Worm (Caenorhabditis elegans): ENCODE results near the gene F44D12.10.

F44D12.10 gene

DNA sequence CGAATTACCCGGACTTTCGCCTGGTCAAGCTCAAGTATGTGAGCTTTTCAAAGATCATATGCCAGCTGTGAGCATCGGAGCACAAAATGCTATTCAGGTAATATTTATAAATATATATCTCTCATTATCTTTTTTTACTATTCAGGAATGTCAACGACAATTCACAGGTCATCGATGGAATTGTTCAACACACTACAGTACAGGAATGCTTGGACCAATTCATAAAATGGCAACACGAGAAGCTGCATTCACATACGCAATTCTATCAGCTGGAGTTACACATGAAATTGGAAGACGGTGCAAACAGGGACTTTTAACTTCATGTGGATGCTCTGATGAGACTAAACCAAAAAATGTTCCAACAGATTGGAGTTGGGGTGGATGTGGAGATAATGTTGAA, 31.4 kb upstream of the F44D12.10 start:
- TF ChIP-seq elt-2 (tag; optimal IDR thresholded peaks at IDR 0.05) = no peak
- TF ChIP-seq ceh-9 (tag; optimal IDR thresholded peaks at IDR 0.05) = no peak
- TF ChIP-seq sox-2 (GFP tag; IDR thresholded peaks at IDR 0.05) = no peak
- TF ChIP-seq zip-5 (tag; optimal IDR thresholded peaks at IDR 0.05) = no peak
- TF ChIP-seq ttx-3 (tag; optimal IDR thresholded peaks at IDR 0.05) = no peak
- TF ChIP-seq ahr-1 (tag; optimal IDR thresholded peaks at IDR 0.05) = no peak
- no peak for TF ChIP-seq K09A11.1 (tag; optimal IDR thresholded peaks at IDR 0.05; ENCODE audit: insufficient read depth)
- no peak for TF ChIP-seq ref-2 (tag; optimal IDR thresholded peaks at IDR 0.05)
- TF ChIP-seq unc-42 (tag; optimal IDR thresholded peaks at IDR 0.05) = no peak
- TF ChIP-seq ceh-2 (tag; optimal IDR thresholded peaks at IDR 0.05) = no peak
- no peak for TF ChIP-seq unc-3 (GFP tag; conservative IDR thresholded peaks at IDR 0.05)
- TF ChIP-seq unc-3 (tag; optimal IDR thresholded peaks at IDR 0.05) = no peak

DNA sequence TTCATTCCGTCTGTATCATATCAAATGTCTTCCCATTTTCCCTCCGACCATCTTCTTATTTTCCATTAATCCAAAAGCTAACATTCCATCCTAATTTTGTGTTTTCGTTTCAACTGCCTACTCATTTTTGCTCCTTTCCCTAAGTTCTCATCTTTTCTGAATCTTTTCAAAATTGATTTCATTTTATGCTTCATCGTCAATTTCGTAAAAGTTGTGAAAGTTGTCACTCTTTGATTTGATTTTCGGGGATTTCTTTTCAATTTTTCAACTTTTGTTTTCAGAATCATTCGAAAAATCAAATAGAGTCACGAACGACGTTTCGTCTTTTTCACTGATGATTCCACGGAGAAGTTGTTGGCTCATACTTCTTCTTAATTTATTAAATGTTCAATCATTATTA, 30.7 kb upstream of the F44D12.10 start, which contains the start of gene cwn-2:
Gene cwn-2 (plus strand): TSS at position 276 of the 400 bp plus-strand sequence.
- peak; percentile 11 for TF ChIP-seq unc-42 (tag; optimal IDR thresholded peaks at IDR 0.05)
- TF ChIP-seq ceh-9 (tag; optimal IDR thresholded peaks at IDR 0.05) = no peak
- no peak for TF ChIP-seq sdc-2 (tag; optimal IDR thresholded peaks at IDR 0.05)
- TF ChIP-seq nfya-1 (tag; optimal IDR thresholded peaks at IDR 0.05) = no peak
- TF ChIP-seq lim-6 (tag; optimal IDR thresholded peaks at IDR 0.05) = no peak

DNA sequence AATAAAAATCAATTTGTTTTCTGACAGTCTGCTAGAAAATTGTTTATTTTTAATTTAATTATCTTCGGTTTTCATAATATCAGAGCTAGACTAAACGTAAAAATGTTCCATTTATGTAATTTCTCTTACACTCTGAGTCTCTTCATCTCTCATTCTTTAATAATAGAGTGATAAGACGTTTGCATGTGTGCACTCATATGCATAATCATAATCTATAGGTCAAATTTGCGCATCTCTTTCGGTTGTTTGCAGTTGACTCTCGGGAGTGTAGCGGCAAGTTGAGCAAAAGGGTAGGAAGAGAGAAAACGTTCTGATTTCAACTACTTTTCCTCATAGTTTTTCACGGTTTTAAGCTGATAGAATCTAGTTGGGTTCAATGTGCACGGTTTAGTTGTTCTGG, 29.6 kb upstream of the F44D12.10 start:
- TF ChIP-seq rnt-1 (tag; optimal IDR thresholded peaks at IDR 0.05) (no peak), pha-4 (tag; optimal IDR thresholded peaks at IDR 0.05) (no peak), elt-2 (tag; optimal IDR thresholded peaks at IDR 0.05) (peak; percentile 54), pax-1 (tag; optimal IDR thresholded peaks at IDR 0.05) (peak; percentile 38), hlh-8 (tag; optimal IDR thresholded peaks at IDR 0.05) (no peak), hlh-30 (tag; optimal IDR thresholded peaks at IDR 0.05; ENCODE audit: insufficient read depth) (no peak)

DNA sequence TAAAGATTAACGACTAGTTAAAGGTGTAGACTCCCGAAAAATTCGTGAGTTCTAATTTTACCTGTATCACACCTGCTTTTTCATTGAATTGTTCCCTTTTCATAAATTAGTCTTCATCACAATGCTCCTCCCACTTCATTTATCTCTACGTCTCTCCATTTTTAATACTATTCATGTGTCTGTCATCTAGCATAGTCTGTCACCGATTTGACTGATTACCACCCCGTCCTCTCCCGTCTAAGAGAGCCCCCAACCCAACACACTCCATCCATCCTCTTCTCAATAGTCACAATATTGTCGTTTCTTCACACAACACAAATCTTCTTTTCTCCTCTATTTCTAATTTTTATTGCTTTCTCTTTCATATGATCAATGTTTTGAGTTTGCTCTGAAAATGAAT, 28.3 kb upstream of the F44D12.10 start:
- TF ChIP-seq unc-55 (GFP tag; optimal IDR thresholded peaks at IDR 0.05) (peak; percentile 99), pax-1 (tag; optimal IDR thresholded peaks at IDR 0.05) (no peak)

DNA sequence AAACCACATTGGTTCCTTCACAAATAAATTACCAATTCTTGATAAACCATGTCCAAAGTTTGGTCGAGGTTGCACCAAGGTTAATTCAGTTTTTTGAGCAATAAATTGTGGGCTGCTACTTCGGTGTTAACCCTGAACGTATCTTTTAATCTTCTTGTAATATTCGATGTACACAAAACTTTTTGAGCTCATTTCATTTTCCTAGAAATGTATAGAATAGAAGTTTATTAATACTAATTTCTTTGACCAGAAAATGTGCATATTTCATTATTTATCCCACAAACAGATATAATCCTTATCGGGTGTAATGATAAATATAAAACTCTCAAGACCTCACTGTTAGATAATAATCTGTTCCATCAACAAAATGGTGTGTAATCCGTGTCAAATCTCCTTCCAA, 27.1 kb upstream of the F44D12.10 start:
- TF ChIP-seq zip-5 (tag; optimal IDR thresholded peaks at IDR 0.05) (no peak), ceh-9 (tag; optimal IDR thresholded peaks at IDR 0.05) (no peak), ceh-2 (tag; optimal IDR thresholded peaks at IDR 0.05) (no peak), hlh-6 (tag; optimal IDR thresholded peaks at IDR 0.05) (no peak), fax-1 (tag; optimal IDR thresholded peaks at IDR 0.05) (no peak), Y22D7AL.16 (tag; optimal IDR thresholded peaks at IDR 0.05) (no peak), hlh-13 (GFP tag; optimal IDR thresholded peaks at IDR 0.05) (no peak), ceh-45 (GFP tag; IDR thresholded peaks at IDR 0.05) (no peak), ama-1 (optimal IDR thresholded peaks at IDR 0.05) (no peak), ttx-3 (tag; optimal IDR thresholded peaks at IDR 0.05) (no peak), nhr-11 (tag; optimal IDR thresholded peaks at IDR 0.05) (no peak), sdc-2 (tag; optimal IDR thresholded peaks at IDR 0.05) (no peak)

DNA sequence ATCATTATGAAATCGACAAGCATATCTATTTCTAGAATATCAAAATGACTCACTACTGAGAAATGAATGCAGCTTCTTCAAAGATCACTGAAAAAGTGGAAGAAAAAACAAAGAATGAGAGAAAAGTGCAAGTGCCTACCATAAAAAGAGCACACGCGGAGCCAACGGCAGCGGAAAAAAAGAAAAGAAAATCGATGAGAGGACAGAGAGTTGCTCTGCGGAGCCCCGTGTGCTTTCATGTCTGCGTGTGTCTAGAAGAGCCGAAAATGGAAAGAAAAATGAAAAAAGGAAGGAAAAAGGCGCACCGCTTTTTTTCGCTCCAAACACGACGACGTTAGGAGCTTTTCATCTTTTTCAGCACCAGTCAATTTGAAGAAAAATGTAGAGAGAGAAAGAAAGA, 25.9 kb upstream of the F44D12.10 start, which contains the start of gene ipla-7:
Gene ipla-7 (minus strand): TSS at position 122 of the 400 bp plus-strand sequence.
- TF ChIP-seq fax-1 (tag; optimal IDR thresholded peaks at IDR 0.05) (peak; percentile 9), unc-42 (tag; optimal IDR thresholded peaks at IDR 0.05) (peak; percentile 37), ceh-48 (tag; optimal IDR thresholded peaks at IDR 0.05) (peak; percentile 54), nfya-1 (tag; optimal IDR thresholded peaks at IDR 0.05) (no peak), ceh-30 (tag; optimal IDR thresholded peaks at IDR 0.05) (no peak), F13H6.1 (tag; optimal IDR thresholded peaks at IDR 0.05) (no peak)

DNA sequence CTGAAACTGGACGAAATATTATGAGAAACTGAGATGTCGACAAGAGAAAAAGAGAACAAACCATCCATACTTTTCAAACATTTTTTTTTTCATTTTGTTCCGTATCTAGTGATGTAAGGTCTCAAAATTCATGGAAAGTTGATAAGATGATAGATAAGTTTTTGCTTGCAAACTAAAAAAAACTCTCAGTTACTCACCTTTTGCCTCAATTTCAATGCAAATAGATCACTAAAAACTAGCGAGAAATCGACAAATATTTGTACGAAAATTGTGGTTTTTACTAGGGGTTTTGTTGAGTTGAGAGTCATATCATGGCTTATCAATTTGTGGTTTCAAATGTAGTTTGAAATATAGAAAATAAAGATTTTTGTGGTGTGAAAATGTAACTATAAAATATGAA, 23.9 kb upstream of the F44D12.10 start:
- TF ChIP-seq pqm-1 (tag; optimal IDR thresholded peaks at IDR 0.05) = no peak
- TF ChIP-seq pros-1 (tag; optimal IDR thresholded peaks at IDR 0.05) = no peak
- no peak for TF ChIP-seq pax-1 (tag; optimal IDR thresholded peaks at IDR 0.05)
- TF ChIP-seq fkh-6 (tag; optimal IDR thresholded peaks at IDR 0.05) = no peak
- no peak for TF ChIP-seq hlh-13 (GFP tag; optimal IDR thresholded peaks at IDR 0.05)
- no peak for TF ChIP-seq sox-2 (GFP tag; IDR thresholded peaks at IDR 0.05)
- no peak for TF ChIP-seq gmeb-2 (tag; optimal IDR thresholded peaks at IDR 0.05)
- TF ChIP-seq lin-11 (tag; optimal IDR thresholded peaks at IDR 0.05) = no peak
- TF ChIP-seq elt-4 (tag; optimal IDR thresholded peaks at IDR 0.05) = no peak
- no peak for TF ChIP-seq npax-4 (tag; optimal IDR thresholded peaks at IDR 0.05)
- TF ChIP-seq unc-3 (GFP tag; conservative IDR thresholded peaks at IDR 0.05) = no peak
- no peak for TF ChIP-seq unc-3 (tag; optimal IDR thresholded peaks at IDR 0.05)
- TF ChIP-seq ama-1 (optimal IDR thresholded peaks at IDR 0.05) = no peak
- no peak for TF ChIP-seq unc-86 (tag; optimal IDR thresholded peaks at IDR 0.05)
- TF ChIP-seq K09A11.1 (tag; optimal IDR thresholded peaks at IDR 0.05; ENCODE audit: insufficient read depth) = no peak
- TF ChIP-seq pag-3 (tag; optimal IDR thresholded peaks at IDR 0.05; ENCODE audit: borderline replicate concordance) = no peak
- no peak for TF ChIP-seq pha-2 (tag; optimal IDR thresholded peaks at IDR 0.05)
